Worm (Caenorhabditis elegans) whole organism, L4/young adult: ENCODE measurements around the gene dhs-31.

Source experiments
- dao-5 ChIP-seq: sonication (generic microtip); optimal IDR thresholded peaks from 2 replicates; lab custom pipeline; 2016; ENCODE audit warnings: missing genotype, missing genetic modification characterization, moderate library complexity, missing compliant biosample characterization
- him-1 ChIP-seq: sonication (generic microtip); optimal IDR thresholded peaks from 2 replicates; lab custom pipeline; 2016; ENCODE audit warnings: missing genotype, missing genetic modification reagents, missing genetic modification characterization, missing compliant biosample characterization

DNA sequence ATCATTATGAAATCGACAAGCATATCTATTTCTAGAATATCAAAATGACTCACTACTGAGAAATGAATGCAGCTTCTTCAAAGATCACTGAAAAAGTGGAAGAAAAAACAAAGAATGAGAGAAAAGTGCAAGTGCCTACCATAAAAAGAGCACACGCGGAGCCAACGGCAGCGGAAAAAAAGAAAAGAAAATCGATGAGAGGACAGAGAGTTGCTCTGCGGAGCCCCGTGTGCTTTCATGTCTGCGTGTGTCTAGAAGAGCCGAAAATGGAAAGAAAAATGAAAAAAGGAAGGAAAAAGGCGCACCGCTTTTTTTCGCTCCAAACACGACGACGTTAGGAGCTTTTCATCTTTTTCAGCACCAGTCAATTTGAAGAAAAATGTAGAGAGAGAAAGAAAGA, 22.0 kb upstream of the dhs-31 start, which contains the start of gene ipla-7:
- TF ChIP-seq dao-5 (tag; lab: Kevin White, UChicago) (no peak), him-1 (tag; lab: Kevin White, UChicago) (no peak)
